Fruit fly (Drosophila melanogaster) whole organism, embryonic: ENCODE results near the gene Hsdl2.

Source experiments
- Abd-B ChIP-seq: fragments of 200-800 bp; sonication (Bioruptor generic); optimal IDR thresholded peaks from 2 replicates; lab custom pipeline; 2018; ENCODE audit warnings: missing biosample characterization, mild to moderate bottlenecking, missing genetic modification characterization, moderate library complexity
- Atf6 ChIP-seq: fragments of 200-800 bp; sonication (Bioruptor generic); IDR thresholded peaks from 2 replicates; pipeline ENCODE4 v1.3.6; 2022; ENCODE audit warnings: missing biosample characterization, missing genetic modification characterization
- Bteb2 ChIP-seq: fragments of 200-800 bp; sonication (Bioruptor generic); optimal IDR thresholded peaks from 2 replicates; lab custom pipeline; 2016; ENCODE audit warnings: missing biosample characterization, missing genetic modification characterization
- CG11723 ChIP-seq: fragments of 200-800 bp; sonication (Bioruptor generic); optimal IDR thresholded peaks from 2 replicates; lab custom pipeline; 2017; ENCODE audit warnings: missing biosample characterization, mild to moderate bottlenecking, missing genetic modification characterization
- CG12659 ChIP-seq: fragments of 200-800 bp; sonication (Bioruptor generic); optimal IDR thresholded peaks from 3 replicates; lab custom pipeline; 2017; ENCODE audit warnings: mild to moderate bottlenecking, missing biosample characterization, missing genetic modification reagents, missing genetic modification characterization
- CG13287 ChIP-seq: fragments of 200-800 bp; sonication (Bioruptor generic); IDR thresholded peaks from 2 replicates; pipeline ENCODE4 v1.3.6; 2022; ENCODE audit warnings: missing biosample characterization, missing genetic modification characterization; ENCODE audit not compliant: partially characterized antibody
- CG13894 ChIP-seq: fragments of 200-800 bp; sonication (Bioruptor generic); optimal IDR thresholded peaks from 3 replicates; lab custom pipeline; 2018; ENCODE audit warnings: missing biosample characterization, mild to moderate bottlenecking, missing genetic modification characterization, moderate library complexity
- CG1602 ChIP-seq: fragments of 200-800 bp; sonication (Bioruptor generic); optimal IDR thresholded peaks from 3 replicates; lab custom pipeline; 2016; ENCODE audit warnings: missing biosample characterization, missing genetic modification characterization
- CG16815 ChIP-seq: fragments of 200-800 bp; sonication (Bioruptor generic); optimal IDR thresholded peaks from 3 replicates; lab custom pipeline; 2017; ENCODE audit warnings: missing biosample characterization, mild to moderate bottlenecking, missing genetic modification characterization
- CG16863 ChIP-seq: fragments of 200-800 bp; sonication (Bioruptor generic); optimal IDR thresholded peaks from 3 replicates; lab custom pipeline; 2016; ENCODE audit warnings: missing biosample characterization, missing genetic modification characterization
- CG18619 ChIP-seq: fragments of 200-800 bp; sonication (Bioruptor generic); optimal IDR thresholded peaks from 3 replicates; lab custom pipeline; 2017; ENCODE audit warnings: missing biosample characterization, mild to moderate bottlenecking, missing genetic modification characterization
- CG18764 ChIP-seq: fragments of 200-800 bp; sonication (Bioruptor generic); optimal IDR thresholded peaks from 3 replicates; lab custom pipeline; 2016; ENCODE audit warnings: missing biosample characterization, missing genetic modification characterization
- CG2120 ChIP-seq: fragments of 200-800 bp; sonication (Bioruptor generic); optimal IDR thresholded peaks from 3 replicates; lab custom pipeline; 2016; ENCODE audit warnings: missing biosample characterization, missing genetic modification characterization
- CG3407 ChIP-seq: fragments of 200-800 bp; sonication (Bioruptor generic); optimal IDR thresholded peaks from 2 replicates; lab custom pipeline; 2018; ENCODE audit warnings: missing biosample characterization, mild to moderate bottlenecking, missing genetic modification characterization
- CG4328 ChIP-seq: fragments of 200-800 bp; sonication (Bioruptor generic); optimal IDR thresholded peaks from 3 replicates; lab custom pipeline; 2017; ENCODE audit warnings: missing biosample characterization, missing genetic modification reagents, missing genetic modification characterization
- CG4360 ChIP-seq: fragments of 200-800 bp; sonication (Bioruptor generic); IDR thresholded peaks from 2 replicates; pipeline ENCODE4 v1.3.6; 2022; ENCODE audit warnings: missing biosample characterization, missing genetic modification characterization
- CG4820 ChIP-seq: fragments of 200-800 bp; sonication (Bioruptor generic); optimal IDR thresholded peaks from 3 replicates; lab custom pipeline; 2016; ENCODE audit warnings: missing biosample characterization, missing genetic modification characterization
- CG6689 ChIP-seq: fragments of 200-800 bp; sonication (Bioruptor generic); IDR thresholded peaks from 2 replicates; pipeline ENCODE4 v1.3.6; 2022; ENCODE audit warnings: missing biosample characterization, missing genetic modification characterization
- CG6765 ChIP-seq: fragments of 200-800 bp; sonication (Bioruptor generic); optimal IDR thresholded peaks from 3 replicates; lab custom pipeline; 2017; ENCODE audit warnings: missing biosample characterization, mild to moderate bottlenecking, missing genetic modification characterization
- CG7928 ChIP-seq: fragments of 200-800 bp; sonication (Bioruptor generic); optimal IDR thresholded peaks from 2 replicates; lab custom pipeline; 2017; ENCODE audit warnings: missing biosample characterization, mild to moderate bottlenecking, missing genetic modification characterization
- CG8359 ChIP-seq: fragments of 200-800 bp; sonication (Bioruptor generic); optimal IDR thresholded peaks from 2 replicates; lab custom pipeline; 2017; ENCODE audit warnings: missing biosample characterization, mild to moderate bottlenecking, missing genetic modification characterization, borderline replicate concordance
- CG9727 ChIP-seq: fragments of 200-800 bp; sonication (Bioruptor generic); optimal IDR thresholded peaks from 3 replicates; lab custom pipeline; 2017; ENCODE audit warnings: missing biosample characterization, mild to moderate bottlenecking, missing genetic modification characterization
- CrebB ChIP-seq: fragments of 200-800 bp; sonication (Bioruptor generic); optimal IDR thresholded peaks from 3 replicates; lab custom pipeline; 2018; ENCODE audit warnings: missing biosample characterization, mild to moderate bottlenecking, missing genetic modification characterization
- E2f2 ChIP-seq: fragments of 200-800 bp; sonication (Bioruptor generic); IDR thresholded peaks from 2 replicates; pipeline ENCODE4 v1.3.6; 2022; ENCODE audit warnings: missing biosample characterization, missing genetic modification characterization
- HmgZ ChIP-seq: fragments of 200-800 bp; sonication (Bioruptor generic); optimal IDR thresholded peaks from 2 replicates; lab custom pipeline; 2018; ENCODE audit warnings: missing biosample characterization, mild to moderate bottlenecking, missing genetic modification characterization
- Hr39 ChIP-seq: fragments of >200 bp; optimal IDR thresholded peaks from 2 replicates; lab custom pipeline; 2017
- Sry-β ChIP-seq: fragments of 200-800 bp; sonication (Bioruptor generic); optimal IDR thresholded peaks from 2 replicates; lab custom pipeline; 2018; ENCODE audit warnings: missing biosample characterization, mild to moderate bottlenecking, missing genetic modification characterization, moderate library complexity
- ash1 ChIP-seq: fragments of 200-800 bp; sonication (Bioruptor generic); optimal IDR thresholded peaks from 2 replicates; lab custom pipeline; 2018; ENCODE audit warnings: missing biosample characterization, mild to moderate bottlenecking, missing genetic modification characterization
- cato ChIP-seq: fragments of 200-800 bp; sonication (Bioruptor generic); optimal IDR thresholded peaks from 2 replicates; lab custom pipeline; 2016; ENCODE audit warnings: missing biosample characterization, missing genetic modification characterization, borderline replicate concordance
- chinmo ChIP-seq: fragments of 200-800 bp; sonication (Bioruptor generic); IDR thresholded peaks from 4 replicates; pipeline ENCODE4 v1.3.6; 2022; ENCODE audit warnings: missing biosample characterization, missing genetic modification characterization; ENCODE audit not compliant: partially characterized antibody
- chm ChIP-seq: fragments of 200-800 bp; sonication (Bioruptor generic); IDR thresholded peaks from 2 replicates; pipeline ENCODE4 v1.3.6; 2022; ENCODE audit warnings: missing biosample characterization, missing genetic modification characterization
- croc ChIP-seq: fragments of 200-800 bp; sonication (Bioruptor generic); conservative IDR thresholded peaks from 3 replicates; pipeline ENCODE4 v1.3.6; 2022; ENCODE audit warnings: missing biosample characterization, missing genetic modification characterization
- crp ChIP-seq, 2 experiments: fragments of 200-800 bp; sonication (Bioruptor generic); optimal IDR thresholded peaks; 2 replicates in 1 of 2; 3 replicates in 1 of 2; lab custom pipeline; 2017; ENCODE audit warnings: missing biosample characterization in 2 of 2, missing genetic modification characterization in 2 of 2, mild to moderate bottlenecking in 1 of 2, moderate library complexity in 1 of 2
- dm ChIP-seq: fragments of 200-800 bp; sonication (Bioruptor generic); optimal IDR thresholded peaks from 3 replicates; lab custom pipeline; 2016; ENCODE audit warnings: missing biosample characterization, missing genetic modification characterization
- ems ChIP-seq: fragments of 200-800 bp; sonication (Bioruptor generic); optimal IDR thresholded peaks from 3 replicates; lab custom pipeline; 2016; ENCODE audit warnings: missing biosample characterization, missing genetic modification characterization
- fd64A ChIP-seq: fragments of 200-800 bp; sonication (Bioruptor generic); optimal IDR thresholded peaks from 3 replicates; lab custom pipeline; 2018; ENCODE audit warnings: missing biosample characterization, mild to moderate bottlenecking, missing genetic modification characterization
- gsb ChIP-seq: fragments of 200-800 bp; sonication (Bioruptor generic); IDR thresholded peaks from 2 replicates; pipeline ENCODE4 v1.3.6; 2022; ENCODE audit warnings: missing biosample characterization, missing genetic modification characterization
- inv ChIP-seq: fragments of 200-800 bp; sonication (Bioruptor generic); IDR thresholded peaks from 2 replicates; pipeline ENCODE4 v1.3.6; 2022; ENCODE audit warnings: missing biosample characterization, missing genetic modification characterization; ENCODE audit not compliant: partially characterized antibody
- lab ChIP-seq: fragments of 200-800 bp; sonication (Bioruptor generic); optimal IDR thresholded peaks from 3 replicates; lab custom pipeline; 2017; ENCODE audit warnings: missing biosample characterization, missing genetic modification characterization, mild to moderate bottlenecking, moderate library complexity, missing genetic modification reagents
- mld ChIP-seq: fragments of 200-800 bp; sonication (Bioruptor generic); IDR thresholded peaks from 3 replicates; pipeline ENCODE4 v1.3.6; 2022; ENCODE audit warnings: missing biosample characterization, missing genetic modification characterization; ENCODE audit not compliant: partially characterized antibody
- nerfin-1 ChIP-seq: fragments of 200-800 bp; sonication (Bioruptor generic); optimal IDR thresholded peaks from 3 replicates; lab custom pipeline; 2019; ENCODE audit warnings: missing biosample characterization, mild to moderate bottlenecking, missing genetic modification characterization, moderate library complexity
- org-1 ChIP-seq: fragments of 200-800 bp; sonication (Bioruptor generic); optimal IDR thresholded peaks from 2 replicates; lab custom pipeline; 2017; ENCODE audit warnings: missing biosample characterization, missing genetic modification characterization
- pum ChIP-seq: fragments of 200-800 bp; sonication (Bioruptor generic); optimal IDR thresholded peaks from 2 replicates; lab custom pipeline; 2016; ENCODE audit warnings: missing biosample characterization, missing genetic modification characterization
- repo ChIP-seq: fragments of 200-800 bp; sonication (Bioruptor generic); optimal IDR thresholded peaks from 2 replicates; lab custom pipeline; 2016; ENCODE audit warnings: missing biosample characterization, missing genetic modification characterization
- scrt ChIP-seq: fragments of 200-800 bp; sonication (Bioruptor generic); optimal IDR thresholded peaks from 2 replicates; lab custom pipeline; 2018; ENCODE audit warnings: missing biosample characterization, mild to moderate bottlenecking, missing genetic modification characterization, moderate library complexity
- seq ChIP-seq: fragments of 200-800 bp; sonication (Bioruptor generic); IDR thresholded peaks from 2 replicates; pipeline ENCODE4 v1.3.6; 2022; ENCODE audit warnings: missing biosample characterization, missing genetic modification characterization
- stwl ChIP-seq: fragments of 200-800 bp; sonication (Bioruptor generic); optimal IDR thresholded peaks from 3 replicates; lab custom pipeline; 2018; ENCODE audit warnings: missing biosample characterization, mild to moderate bottlenecking, missing genetic modification characterization, moderate library complexity
- tll ChIP-seq, 2 experiments: fragments of 200-800 bp in 1 of 2; fragments of >200 bp in 1 of 2; sonication (Bioruptor generic) in 1 of 2; optimal IDR thresholded peaks; 2 replicates each; lab custom pipeline; 2017 to 2019; ENCODE audit warnings: missing biosample characterization in 2 of 2, missing genetic modification characterization in 2 of 2, mild to moderate bottlenecking in 1 of 2, moderate library complexity in 1 of 2
- tx ChIP-seq: fragments of 200-800 bp; sonication (Bioruptor generic); optimal IDR thresholded peaks from 2 replicates; lab custom pipeline; 2016; ENCODE audit warnings: missing biosample characterization, missing genetic modification characterization
- wdn ChIP-seq: fragments of 200-800 bp; sonication (Bioruptor generic); IDR thresholded peaks from 2 replicates; pipeline ENCODE4 v1.3.6; 2022; ENCODE audit warnings: missing biosample characterization, missing genetic modification characterization

The Hsdl2 gene

dm6 chr3R:27652156-27652810 lies 25.0 kb upstream of the Hsdl2 start, which contains the start of gene RpS10a (continued):
- peak; percentile 100 for TF ChIP-seq nerfin-1
- no peak for TF ChIP-seq repo (GFP tag; lab: Kevin White, UChicago)
- TF ChIP-seq ems (GFP tag; lab: Kevin White, UChicago) = no peak
- TF ChIP-seq CG8359 = no peak
- no peak for TF ChIP-seq Hr39 (lab: Kevin White, UChicago)
- no peak for TF ChIP-seq CG7928 (GFP tag; lab: Kevin White, UChicago)
- TF ChIP-seq seq (GFP tag; lab: Robert Waterston, UW) = peak; percentile 53; the same call in 1 of the 2 replicates
- TF ChIP-seq Bteb2 (GFP tag; lab: Kevin White, UChicago) = no peak
- no peak for TF ChIP-seq tx
- TF ChIP-seq CG4360 (GFP tag; lab: Robert Waterston, UW) = no peak
- no peak for TF ChIP-seq dm (GFP tag; lab: Kevin White, UChicago)
- peak; percentile 16 for TF ChIP-seq lab (GFP tag; lab: Kevin White, UChicago)
- no peak for TF ChIP-seq CG1602 (GFP tag; lab: Kevin White, UChicago)
- no peak for TF ChIP-seq Sry-β (GFP tag; lab: Kevin White, UChicago)
- TF ChIP-seq croc (GFP tag; lab: Robert Waterston, UW) = no peak
- no peak for TF ChIP-seq CG13894
- TF ChIP-seq E2f2 (GFP tag; lab: Robert Waterston, UW) = no peak
- TF ChIP-seq pum (GFP tag; lab: Kevin White, UChicago) = no peak
- TF ChIP-seq crp (GFP tag; optimal IDR thresholded peaks at IDR 0.05; lab: Kevin White, UChicago) = no peak
- TF ChIP-seq CG6689 (GFP tag; lab: Robert Waterston, UW) = no peak
- peak; percentile 47; the same call in 1 of the 3 replicates for TF ChIP-seq mld (GFP tag; lab: Robert Waterston, UW)
- TF ChIP-seq Atf6 (GFP tag; lab: Robert Waterston, UW) = no peak
- no peak for TF ChIP-seq CG16815
- TF ChIP-seq CG11723 (GFP tag; lab: Kevin White, UChicago) = no peak
- TF ChIP-seq ash1 (GFP tag; lab: Kevin White, UChicago) = no peak
- TF ChIP-seq chm (GFP tag; lab: Robert Waterston, UW) = no peak
- TF ChIP-seq CG9727 (GFP tag; lab: Kevin White, UChicago) = no peak
- TF ChIP-seq chinmo = peak; percentile 79; the same call in 1 of the 4 replicates
- TF ChIP-seq CG16863 (GFP tag; lab: Kevin White, UChicago) = no peak
- TF ChIP-seq CG3407 (GFP tag; lab: Kevin White, UChicago) = no peak
- TF ChIP-seq inv (GFP tag; lab: Robert Waterston, UW) = no peak
- TF ChIP-seq stwl (tag; lab: Kevin White, UChicago) = no peak
- no peak for TF ChIP-seq CG18764 (GFP tag; lab: Kevin White, UChicago)
- TF ChIP-seq Abd-B (GFP tag; lab: Kevin White, UChicago) = no peak
- TF ChIP-seq CG12659 (GFP tag; lab: Kevin White, UChicago) = no peak
- TF ChIP-seq CG4328 (GFP tag; lab: Kevin White, UChicago) = no peak
- TF ChIP-seq CrebB (tag; lab: Kevin White, UChicago) = no peak
- no peak for TF ChIP-seq org-1 (GFP tag; lab: Kevin White, UChicago)
- no peak for TF ChIP-seq gsb (GFP tag; lab: Robert Waterston, UW)
- no peak for TF ChIP-seq CG4820 (GFP tag; lab: Kevin White, UChicago)
- no peak for TF ChIP-seq HmgZ (tag; lab: Kevin White, UChicago)
- no peak for TF ChIP-seq CG18619
- TF ChIP-seq scrt (GFP tag; lab: Kevin White, UChicago) = peak; percentile 18
- no peak for TF ChIP-seq tll (GFP tag; optimal IDR thresholded peaks at IDR 0.05; lab: Kevin White, UChicago)
- peak; percentile 27 for TF ChIP-seq CG2120 (GFP tag; lab: Kevin White, UChicago)
- no peak for TF ChIP-seq CG13287 (GFP tag; lab: Robert Waterston, UW)
- no peak for TF ChIP-seq wdn (GFP tag; lab: Robert Waterston, UW)
- no peak for TF ChIP-seq fd64A (GFP tag; lab: Kevin White, UChicago)
- no peak for TF ChIP-seq CG6765 (GFP tag; lab: Kevin White, UChicago)
- TF ChIP-seq cato = no peak
